Worm (Caenorhabditis elegans): ENCODE results near the gene tub-1.

Gene tub-1

DNA sequence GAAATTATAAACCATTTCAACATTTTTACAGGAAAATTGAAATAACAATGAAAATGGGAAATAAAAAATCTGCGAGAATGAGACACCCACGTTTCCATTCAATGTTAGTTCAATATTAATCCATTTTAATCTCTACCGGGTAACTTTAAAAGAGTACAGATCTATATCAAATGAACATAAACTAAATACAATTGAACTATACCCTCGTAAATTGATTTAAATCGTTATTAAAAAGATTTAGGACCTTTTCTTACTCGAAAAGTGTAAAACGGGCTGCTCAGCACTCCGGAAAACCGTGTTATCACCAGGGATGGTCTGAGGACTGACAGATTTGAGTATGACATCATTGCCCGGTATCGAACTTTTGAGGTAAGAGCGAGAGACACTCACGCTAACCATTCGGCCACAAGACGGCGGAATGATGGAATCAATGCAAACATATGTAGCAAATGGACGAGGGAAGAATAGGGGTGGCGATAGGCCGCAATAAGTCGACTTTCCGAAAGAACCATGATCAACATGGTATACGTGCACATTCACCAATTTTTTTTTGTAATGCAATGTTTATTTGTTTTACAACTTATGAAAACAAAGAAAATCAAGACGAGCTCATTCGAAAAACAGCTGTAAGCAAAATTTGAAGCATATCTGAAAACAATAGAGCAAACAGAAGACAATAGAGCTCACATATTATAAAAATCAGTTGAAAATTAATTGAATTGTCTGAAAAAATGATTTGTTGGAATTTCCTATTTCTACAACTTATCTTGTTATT lies 49.6 kb downstream of the tub-1 start, which contains the start of the genes chst-1 and C41C4.9:
chst-1 (minus strand) TSS at position 51 of the 775 bp plus-strand sequence.
C41C4.9 (plus strand) TSS at position 725 of the 775 bp plus-strand sequence.
- TF ChIP-seq hlh-1 (tag; optimal IDR thresholded peaks at IDR 0.05) (peak; percentile 66), elt-3 (tag; optimal IDR thresholded peaks at IDR 0.05) (peak; percentile 73), ham-2 (GFP tag; optimal IDR thresholded peaks at IDR 0.05) (peak; percentile 90), nhr-237 (tag; optimal IDR thresholded peaks at IDR 0.05) (no peak), M03D4.4 (tag; optimal IDR thresholded peaks at IDR 0.05) (peak; percentile 94), elt-1 (tag; optimal IDR thresholded peaks at IDR 0.05; ENCODE audit: borderline replicate concordance, insufficient read depth) (no peak), pha-4 (tag; optimal IDR thresholded peaks at IDR 0.05) (peak; percentile 80), nhr-12 (tag; optimal IDR thresholded peaks at IDR 0.05) (no peak), ceh-43 (GFP tag; optimal IDR thresholded peaks at IDR 0.05) (peak; percentile 90), mab-5 (tag; optimal IDR thresholded peaks at IDR 0.05) (no peak), sem-2 (GFP tag; optimal IDR thresholded peaks at IDR 0.05) (peak; percentile 88), unc-39 (tag; optimal IDR thresholded peaks at IDR 0.05) (peak; percentile 54), sptf-1 (tag; optimal IDR thresholded peaks at IDR 0.05) (peak; percentile 97), mep-1 (tag; optimal IDR thresholded peaks at IDR 0.05) (peak; percentile 63), cnd-1 (tag; optimal IDR thresholded peaks at IDR 0.05) (peak; percentile 97), ces-1 (GFP tag; optimal IDR thresholded peaks at IDR 0.05) (no peak), nhr-2 (tag; optimal IDR thresholded peaks at IDR 0.05) (no peak), blmp-1 (tag; optimal IDR thresholded peaks at IDR 0.05) (no peak), lin-32 (GFP tag; optimal IDR thresholded peaks at IDR 0.05) (peak; percentile 97), nhr-76 (tag; optimal IDR thresholded peaks at IDR 0.05) (no peak), lsy-2 (tag; optimal IDR thresholded peaks at IDR 0.05) (peak; percentile 16), unc-62 (GFP tag; optimal IDR thresholded peaks at IDR 0.05) (peak; percentile 80), lin-13 (tag; optimal IDR thresholded peaks at IDR 0.05) (peak; percentile 29), unc-120 (tag; optimal IDR thresholded peaks at IDR 0.05; ENCODE audit: poor library complexity, severe bottlenecking) (peak; percentile 95), ceh-39 (tag; optimal IDR thresholded peaks at IDR 0.05) (no peak), flh-1 (GFP tag; optimal IDR thresholded peaks at IDR 0.05) (peak; percentile 87), zip-8 (tag; optimal IDR thresholded peaks at IDR 0.05) (no peak), nhr-28 (tag; optimal IDR thresholded peaks at IDR 0.05) (peak; percentile 35), bed-3 (GFP tag; optimal IDR thresholded peaks at IDR 0.05) (peak; percentile 91), ztf-11 (tag; optimal IDR thresholded peaks at IDR 0.05) (peak; percentile 31), snpc-4 (tag; optimal IDR thresholded peaks at IDR 0.05) (no peak), tbx-8 (GFP tag; optimal IDR thresholded peaks at IDR 0.05) (peak; percentile 90), mls-2 (tag; optimal IDR thresholded peaks at IDR 0.05) (peak; percentile 97), ceh-83 (GFP tag; optimal IDR thresholded peaks at IDR 0.05) (peak; percentile 96), drap-1 (GFP tag; optimal IDR thresholded peaks at IDR 0.05) (peak; percentile 97)

DNA sequence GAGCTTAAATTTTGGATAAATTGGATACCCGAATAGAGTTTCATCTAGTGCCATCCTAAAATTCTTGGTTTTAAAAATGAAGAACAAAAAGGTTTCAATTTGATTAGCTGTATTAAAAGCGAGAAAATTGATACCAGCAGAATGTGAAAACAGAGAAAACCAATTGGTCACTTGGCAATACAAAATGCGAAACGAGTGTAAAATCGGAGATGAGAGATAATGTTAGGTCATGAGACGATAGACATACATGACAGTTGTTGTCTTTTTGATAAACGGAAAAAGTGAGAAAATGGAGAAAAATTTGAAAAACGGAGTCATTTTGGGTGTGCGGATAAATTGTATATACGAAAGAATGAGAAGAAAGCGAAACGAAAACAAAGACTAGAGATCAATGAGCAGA lies 51.7 kb downstream of the tub-1 start, which contains the start of gene sfxn-5:
sfxn-5 (minus strand) TSS at position 55 of the 400 bp plus-strand sequence.
- TF ChIP-seq hlh-1 (tag; optimal IDR thresholded peaks at IDR 0.05) (peak; percentile 91), cnd-1 (tag; optimal IDR thresholded peaks at IDR 0.05) (no peak), M03D4.4 (tag; optimal IDR thresholded peaks at IDR 0.05) (no peak), unc-62 (GFP tag; optimal IDR thresholded peaks at IDR 0.05) (peak; percentile 4), unc-120 (tag; optimal IDR thresholded peaks at IDR 0.05; ENCODE audit: poor library complexity, severe bottlenecking) (peak; percentile 84)
